Worm (Caenorhabditis elegans): Measurements from ENCODE around the gene dhcr-24.

dhcr-24 gene

DNA sequence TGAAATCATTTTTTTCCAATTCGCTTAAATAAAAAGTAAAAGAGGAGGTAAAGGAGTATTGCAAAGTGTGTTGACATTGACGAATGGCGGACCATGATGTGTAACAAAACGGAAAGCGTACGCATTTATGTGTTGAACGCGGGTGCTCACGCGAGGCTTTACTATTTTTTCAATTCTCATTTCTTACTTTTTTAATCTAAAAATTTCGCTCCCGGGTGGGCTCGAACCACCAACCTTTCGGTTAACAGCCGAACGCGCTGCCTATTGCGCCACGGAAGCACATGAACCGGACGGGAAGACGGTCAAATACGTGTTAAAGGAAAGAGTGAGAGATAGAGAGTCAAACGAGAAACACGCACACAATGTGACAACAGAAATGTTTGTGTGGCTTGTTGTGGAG is 14.6 kb downstream of the dhcr-24 start (continued):
- TF ChIP-seq attf-6 (GFP tag; IDR thresholded peaks at IDR 0.05), result peak; percentile 47; the same call in 1 of the 2 replicates
- peak; percentile 4 for TF ChIP-seq ets-4 (GFP tag; optimal IDR thresholded peaks at IDR 0.05)
- TF ChIP-seq ceh-91 (GFP tag; IDR thresholded peaks at IDR 0.05), result 0 out of 2 replicates have a peak, but pooled peaks have one; percentile 12
- peak; percentile 29 for TF ChIP-seq somi-1 (GFP tag; optimal IDR thresholded peaks at IDR 0.05)
- TF ChIP-seq madf-10 (tag; optimal IDR thresholded peaks at IDR 0.05), result peak; percentile 76
- TF ChIP-seq F55B11.4 (tag; optimal IDR thresholded peaks at IDR 0.05; ENCODE audit: borderline replicate concordance, insufficient read depth), result no peak
- 0 out of 2 replicates have a peak, but pooled peaks have one; percentile 82 for TF ChIP-seq F37B4.10 (GFP tag; IDR thresholded peaks at IDR 0.05)
- no peak for TF ChIP-seq aptf-2 (GFP tag; conservative IDR thresholded peaks at IDR 0.05)
- TF ChIP-seq rpc-1 (optimal IDR thresholded peaks at IDR 0.05), result peak; percentile 81
- TF ChIP-seq rpc-1 (tag; optimal IDR thresholded peaks at IDR 0.05), result peak; percentile 88
- TF ChIP-seq mes-4 (tag; optimal IDR thresholded peaks at IDR 0.05), result peak; percentile 66
- no peak for TF ChIP-seq hsf-1 (GFP tag; IDR thresholded peaks at IDR 0.05)
- TF ChIP-seq ztf-25 (GFP tag; IDR thresholded peaks at IDR 0.05), result peak; percentile 91
- peak; percentile 94 for TF ChIP-seq tbp1 (GFP tag; optimal IDR thresholded peaks at IDR 0.05)
- TF ChIP-seq sptf-2 (GFP tag; optimal IDR thresholded peaks at IDR 0.05), result no peak
- TF ChIP-seq cebp-2 (GFP tag; IDR thresholded peaks at IDR 0.05), result no peak
- TF ChIP-seq unc-62 (GFP tag; optimal IDR thresholded peaks at IDR 0.05), result no peak
- peak; percentile 82 for TF ChIP-seq ZK185.1 (tag; optimal IDR thresholded peaks at IDR 0.05; ENCODE audit: poor library complexity, severe bottlenecking)
- TF ChIP-seq sdz-38 (tag; optimal IDR thresholded peaks at IDR 0.05), result no peak
- TF ChIP-seq ekl-4 (GFP tag; IDR thresholded peaks at IDR 0.05), result peak; percentile 30; the same call in 1 of the 2 replicates
- peak; percentile 36 for TF ChIP-seq ztf-26 (tag; optimal IDR thresholded peaks at IDR 0.05)
- peak; percentile 55 for TF ChIP-seq atf-7 (tag; optimal IDR thresholded peaks at IDR 0.05)
- TF ChIP-seq F52B5.7 (tag; optimal IDR thresholded peaks at IDR 0.05), result peak; percentile 60
- no peak for TF ChIP-seq nhr-120 (GFP tag; IDR thresholded peaks at IDR 0.05)
- peak; percentile 36 for TF ChIP-seq ceh-27 (GFP tag; optimal IDR thresholded peaks at IDR 0.05)
- TF ChIP-seq tbx-9 (tag; optimal IDR thresholded peaks at IDR 0.05; ENCODE audit: borderline replicate concordance), result no peak
- no peak for TF ChIP-seq F39B2.1 (GFP tag; IDR thresholded peaks at IDR 0.05)
- no peak for TF ChIP-seq Y79H2A.3 (GFP tag; conservative IDR thresholded peaks at IDR 0.05)
- TF ChIP-seq snpc-3.4 (tag; optimal IDR thresholded peaks at IDR 0.05), result peak; percentile 34
- TF ChIP-seq T26A5.8 (tag; optimal IDR thresholded peaks at IDR 0.05), result no peak
- TF ChIP-seq athp-1 (tag; optimal IDR thresholded peaks at IDR 0.05), result no peak
- peak; percentile 86 for TF ChIP-seq him-1 (tag; optimal IDR thresholded peaks at IDR 0.05)
- TF ChIP-seq zim-3 (tag; optimal IDR thresholded peaks at IDR 0.05), result peak; percentile 72
- TF ChIP-seq F10E7.11 (tag; optimal IDR thresholded peaks at IDR 0.05), result peak; percentile 23
- TF ChIP-seq lin-40 (tag; optimal IDR thresholded peaks at IDR 0.05), result peak; percentile 81
- TF ChIP-seq unc-130 (GFP tag; optimal IDR thresholded peaks at IDR 0.05), result no peak
- TF ChIP-seq mel-28 (tag; optimal IDR thresholded peaks at IDR 0.05; ENCODE audit: borderline replicate concordance), result no peak
- TF ChIP-seq madf-8 (GFP tag; conservative IDR thresholded peaks at IDR 0.05), result no peak
- TF ChIP-seq ama-1 (optimal IDR thresholded peaks at IDR 0.05), result no peak
- TF ChIP-seq ama-1 (GFP tag; optimal IDR thresholded peaks at IDR 0.05), result peak; percentile 13 to 80
- TF ChIP-seq madf-3 (GFP tag; IDR thresholded peaks at IDR 0.05), result 0 out of 2 replicates have a peak, but pooled peaks have one; percentile 49
- 0 out of 2 replicates have a peak, but pooled peaks have one; percentile 25 for TF ChIP-seq ceh-40 (GFP tag; IDR thresholded peaks at IDR 0.05)
- TF ChIP-seq bed-1 (GFP tag; IDR thresholded peaks at IDR 0.05), result no peak
- TF ChIP-seq rcor-1 (GFP tag; IDR thresholded peaks at IDR 0.05), result peak; percentile 51; the same call in 1 of the 2 replicates
- peak; percentile 58 for TF ChIP-seq cebp-1 (GFP tag; IDR thresholded peaks at IDR 0.05)
- TF ChIP-seq cebp-1 (tag; optimal IDR thresholded peaks at IDR 0.05), result peak; percentile 76
- TF ChIP-seq T07F8.4 (tag; optimal IDR thresholded peaks at IDR 0.05), result peak; percentile 72
- TF ChIP-seq hrde-1 (tag; optimal IDR thresholded peaks at IDR 0.05; ENCODE audit: borderline replicate concordance), result peak; percentile 68
- peak; percentile 33 for TF ChIP-seq tlf-1 (GFP tag; optimal IDR thresholded peaks at IDR 0.05)
- peak; percentile 44 for TF ChIP-seq K12H6.12 (tag; optimal IDR thresholded peaks at IDR 0.05)
